Fruit fly (Drosophila melanogaster) whole organism, embryonic: Measurements from ENCODE around the gene CG46304.

Source experiments
- Asciz ChIP-seq: fragments of 200-800 bp; sonication (Bioruptor generic); optimal IDR thresholded peaks from 2 replicates; lab custom pipeline; 2017; ENCODE audit warnings: missing biosample characterization, mild to moderate bottlenecking, missing genetic modification characterization, missing genetic modification reagents
- BEAF-32 ChIP-seq: fragments of 200-800 bp; sonication (Bioruptor generic); optimal IDR thresholded peaks from 3 replicates; lab custom pipeline; 2017; ENCODE audit warnings: missing biosample characterization, missing genetic modification characterization, mild to moderate bottlenecking, moderate library complexity, missing genetic modification reagents
- CG10366 ChIP-seq: fragments of 200-800 bp; sonication (Bioruptor generic); IDR thresholded peaks from 2 replicates; pipeline ENCODE4 v1.3.6; 2022; ENCODE audit warnings: missing biosample characterization, missing genetic modification characterization
- CG12071 ChIP-seq: fragments of 200-800 bp; sonication (Bioruptor generic); optimal IDR thresholded peaks from 3 replicates; lab custom pipeline; 2018; ENCODE audit warnings: missing biosample characterization, mild to moderate bottlenecking, missing genetic modification characterization
- CG12391 ChIP-seq: fragments of 200-800 bp; sonication (Bioruptor generic); optimal IDR thresholded peaks from 3 replicates; lab custom pipeline; 2018; ENCODE audit warnings: missing biosample characterization, mild to moderate bottlenecking, missing genetic modification characterization, moderate library complexity
- CG12659 ChIP-seq: fragments of 200-800 bp; sonication (Bioruptor generic); optimal IDR thresholded peaks from 3 replicates; lab custom pipeline; 2017; ENCODE audit warnings: mild to moderate bottlenecking, missing biosample characterization, missing genetic modification reagents, missing genetic modification characterization
- CG14014 ChIP-seq: fragments of 200-800 bp; sonication (Bioruptor generic); IDR thresholded peaks from 2 replicates; pipeline ENCODE4 v1.3.6; 2022; ENCODE audit warnings: missing biosample characterization, missing genetic modification characterization
- CG15696 ChIP-seq: fragments of 200-800 bp; sonication (Bioruptor generic); optimal IDR thresholded peaks from 2 replicates; lab custom pipeline; 2019; ENCODE audit warnings: missing biosample characterization, mild to moderate bottlenecking, missing genetic modification characterization, moderate library complexity
- CG17612 ChIP-seq: fragments of 200-800 bp; sonication (Bioruptor generic); IDR thresholded peaks from 2 replicates; pipeline ENCODE4 v1.3.6; 2022; ENCODE audit warnings: missing biosample characterization, missing genetic modification characterization
- CG30020 ChIP-seq: fragments of 200-800 bp; optimal IDR thresholded peaks from 2 replicates; lab custom pipeline; 2019; ENCODE audit warnings: missing biosample characterization, mild to moderate bottlenecking, missing genetic modification characterization, moderate library complexity
- CG6254 ChIP-seq: fragments of 200-800 bp; sonication (Bioruptor generic); optimal IDR thresholded peaks from 3 replicates; lab custom pipeline; 2017; ENCODE audit warnings: mild to moderate bottlenecking, missing biosample characterization, missing genetic modification reagents, missing genetic modification characterization
- CG6654 ChIP-seq: fragments of 200-800 bp; sonication (Bioruptor generic); optimal IDR thresholded peaks from 2 replicates; lab custom pipeline; 2017; ENCODE audit warnings: missing biosample characterization, mild to moderate bottlenecking, missing genetic modification characterization
- CG8281 ChIP-seq: fragments of 200-800 bp; sonication (Bioruptor generic); optimal IDR thresholded peaks from 2 replicates; lab custom pipeline; 2018; ENCODE audit warnings: missing biosample characterization, mild to moderate bottlenecking, missing genetic modification characterization, moderate library complexity
- CTCF ChIP-seq: fragments of 200-800 bp; sonication (Bioruptor generic); optimal IDR thresholded peaks from 2 replicates; lab custom pipeline; 2017; ENCODE audit warnings: missing biosample characterization, mild to moderate bottlenecking, missing genetic modification characterization, moderate library complexity
- D19B ChIP-seq: fragments of 200-800 bp; sonication (Bioruptor generic); optimal IDR thresholded peaks from 2 replicates; lab custom pipeline; 2017; ENCODE audit warnings: missing biosample characterization, mild to moderate bottlenecking, missing genetic modification characterization
- Dad ChIP-seq: fragments of 200-800 bp; sonication (Bioruptor generic); optimal IDR thresholded peaks from 3 replicates; lab custom pipeline; 2016; ENCODE audit warnings: missing biosample characterization, missing genetic modification characterization
- Dip2 ChIP-seq: fragments of 200-800 bp; sonication (Bioruptor generic); IDR thresholded peaks from 2 replicates; pipeline ENCODE4 v1.3.6; 2022; ENCODE audit warnings: missing biosample characterization, missing genetic modification characterization
- Dip3 ChIP-seq: fragments of 200-800 bp; sonication (Bioruptor generic); optimal IDR thresholded peaks from 3 replicates; lab custom pipeline; 2016; ENCODE audit warnings: missing biosample characterization, missing genetic modification characterization
- Doc2 ChIP-seq: fragments of 200-800 bp; sonication (Bioruptor generic); IDR thresholded peaks from 2 replicates; pipeline ENCODE4 v1.3.6; 2022; ENCODE audit warnings: missing biosample characterization, missing genetic modification characterization
- Ets65A ChIP-seq: fragments of 200-800 bp; sonication (Bioruptor generic); peaks from one replicate; lab custom pipeline; 2016; ENCODE audit warnings: missing biosample characterization, missing genetic modification characterization
- Ets97D ChIP-seq: fragments of 200-800 bp; sonication (Bioruptor generic); optimal IDR thresholded peaks from 3 replicates; lab custom pipeline; 2016; ENCODE audit warnings: missing biosample characterization, missing genetic modification characterization
- GATAe ChIP-seq: fragments of 200-800 bp; sonication (Bioruptor generic); conservative IDR thresholded peaks from 2 replicates; pipeline ENCODE4 v1.3.6; 2022; ENCODE audit warnings: missing biosample characterization, missing genetic modification characterization
- HHEX ChIP-seq: fragments of 200-800 bp; sonication (Bioruptor generic); optimal IDR thresholded peaks from 3 replicates; lab custom pipeline; 2017; ENCODE audit warnings: missing biosample characterization, mild to moderate bottlenecking, missing genetic modification characterization, missing genetic modification reagents
- Max ChIP-seq: fragments of 200-800 bp; sonication (Bioruptor generic); optimal IDR thresholded peaks from 2 replicates; lab custom pipeline; 2016; ENCODE audit warnings: missing biosample characterization, mild to moderate bottlenecking, missing genetic modification characterization
- Myb ChIP-seq: fragments of 200-800 bp; sonication (Bioruptor generic); optimal IDR thresholded peaks from 2 replicates; lab custom pipeline; 2016; ENCODE audit warnings: missing biosample characterization, missing genetic modification characterization
- Neu2 ChIP-seq: fragments of 200-800 bp; sonication (Bioruptor generic); optimal IDR thresholded peaks from 3 replicates; lab custom pipeline; 2016; ENCODE audit warnings: missing biosample characterization, missing genetic modification characterization, borderline replicate concordance
- Nf-YC ChIP-seq: fragments of 200-800 bp; optimal IDR thresholded peaks from 3 replicates; lab custom pipeline; 2019; ENCODE audit warnings: missing biosample characterization, mild to moderate bottlenecking, missing genetic modification characterization, moderate library complexity
- Pdp1 ChIP-seq, 2 experiments: fragments of 200-800 bp; sonication (Bioruptor generic); optimal IDR thresholded peaks; 3 replicates each; lab custom pipeline; 2016; ENCODE audit warnings: missing biosample characterization in 2 of 2, missing genetic modification characterization in 2 of 2, mild to moderate bottlenecking in 1 of 2, moderate library complexity in 1 of 2
- Rx ChIP-seq: fragments of 200-800 bp; sonication (Bioruptor generic); IDR thresholded peaks from 2 replicates; pipeline ENCODE4 v1.3.6; 2022; ENCODE audit warnings: missing biosample characterization, missing genetic modification characterization
- Sin3A ChIP-seq: fragments of >200 bp; optimal IDR thresholded peaks from 2 replicates; lab custom pipeline; 2018
- amos ChIP-seq: fragments of 200-800 bp; sonication (Bioruptor generic); IDR thresholded peaks from 2 replicates; pipeline ENCODE4 v1.3.6; 2022; ENCODE audit warnings: missing biosample characterization, missing genetic modification characterization; ENCODE audit not compliant: partially characterized antibody
- ara ChIP-seq: fragments of 200-800 bp; sonication (Bioruptor generic); IDR thresholded peaks from 2 replicates; pipeline ENCODE4 v1.3.6; 2022; ENCODE audit warnings: missing biosample characterization, missing genetic modification characterization
- ato ChIP-seq: fragments of 200-800 bp; sonication (Bioruptor generic); IDR thresholded peaks from 2 replicates; pipeline ENCODE4 v1.3.6; 2022; ENCODE audit warnings: missing biosample characterization, missing genetic modification characterization; ENCODE audit not compliant: partially characterized antibody
- dan ChIP-seq: fragments of 200-800 bp; sonication (Bioruptor generic); IDR thresholded peaks from 2 replicates; pipeline ENCODE4 v1.3.6; 2022; ENCODE audit warnings: missing biosample characterization, missing genetic modification characterization
- grau ChIP-seq: fragments of 200-800 bp; optimal IDR thresholded peaks from 3 replicates; lab custom pipeline; 2019; ENCODE audit warnings: missing biosample characterization, mild to moderate bottlenecking, missing genetic modification characterization, moderate library complexity
- gro ChIP-seq: fragments of 200-800 bp; sonication (Bioruptor generic); optimal IDR thresholded peaks from 2 replicates; lab custom pipeline; 2016; ENCODE audit warnings: missing biosample characterization, missing genetic modification characterization
- gsb ChIP-seq: fragments of 200-800 bp; sonication (Bioruptor generic); IDR thresholded peaks from 2 replicates; pipeline ENCODE4 v1.3.6; 2022; ENCODE audit warnings: missing biosample characterization, missing genetic modification characterization
- ham ChIP-seq: fragments of 200-800 bp; sonication (Bioruptor generic); IDR thresholded peaks from 2 replicates; pipeline ENCODE4 v1.3.6; 2022; ENCODE audit warnings: missing biosample characterization, missing genetic modification characterization
- jigr1 ChIP-seq: fragments of 200-800 bp; sonication (Bioruptor generic); IDR thresholded peaks from 3 replicates; pipeline ENCODE4 v1.3.6; 2022; ENCODE audit warnings: missing biosample characterization, missing genetic modification characterization
- klu ChIP-seq: fragments of 200-800 bp; sonication (Bioruptor generic); IDR thresholded peaks from 2 replicates; pipeline ENCODE4 v1.3.6; 2022; ENCODE audit warnings: missing biosample characterization, missing genetic modification characterization
- lilli ChIP-seq: fragments of 200-800 bp; sonication (Bioruptor generic); optimal IDR thresholded peaks from 3 replicates; lab custom pipeline; 2016; ENCODE audit warnings: missing biosample characterization, missing genetic modification characterization
- nom ChIP-seq: fragments of 200-800 bp; sonication (Bioruptor generic); optimal IDR thresholded peaks from 2 replicates; lab custom pipeline; 2017; ENCODE audit warnings: missing biosample characterization, missing genetic modification characterization, mild to moderate bottlenecking, moderate library complexity, missing genetic modification reagents
- onecut ChIP-seq: fragments of 200-800 bp; sonication (Bioruptor generic); IDR thresholded peaks from 2 replicates; pipeline ENCODE4 v1.3.6; 2022; ENCODE audit warnings: missing biosample characterization, missing genetic modification characterization
- pzg ChIP-seq: fragments of 200-800 bp; sonication (Bioruptor generic); optimal IDR thresholded peaks from 3 replicates; lab custom pipeline; 2018; ENCODE audit warnings: missing biosample characterization, mild to moderate bottlenecking, missing genetic modification characterization, moderate library complexity
- rib ChIP-seq: fragments of 200-800 bp; sonication (Bioruptor generic); IDR thresholded peaks from 2 replicates; pipeline ENCODE4 v1.3.6; 2022; ENCODE audit warnings: missing biosample characterization, missing genetic modification characterization
- slou ChIP-seq: fragments of 200-800 bp; sonication (Bioruptor generic); optimal IDR thresholded peaks from 3 replicates; lab custom pipeline; 2016; ENCODE audit warnings: missing biosample characterization, missing genetic modification characterization
- sna ChIP-seq: fragments of 200-800 bp; sonication (Bioruptor generic); IDR thresholded peaks from 2 replicates; pipeline ENCODE4 v1.3.6; 2022; ENCODE audit warnings: missing biosample characterization, missing genetic modification characterization; ENCODE audit not compliant: partially characterized antibody
- so ChIP-seq: fragments of 200-800 bp; sonication (Bioruptor generic); IDR thresholded peaks from 3 replicates; pipeline ENCODE4 v1.3.6; 2022; ENCODE audit warnings: missing biosample characterization, missing genetic modification characterization
- tio ChIP-seq: fragments of 200-800 bp; sonication (Bioruptor generic); optimal IDR thresholded peaks from 2 replicates; lab custom pipeline; 2017; ENCODE audit warnings: missing biosample characterization, missing genetic modification characterization, inconsistent platforms
- vnd ChIP-seq: fragments of 200-800 bp; sonication (Bioruptor generic); IDR thresholded peaks from 3 replicates; pipeline ENCODE4 v1.3.6; 2022; ENCODE audit warnings: missing biosample characterization, missing genetic modification characterization; ENCODE audit not compliant: partially characterized antibody
- vvl ChIP-seq: fragments of 200-800 bp; sonication (Bioruptor generic); IDR thresholded peaks from 2 replicates; pipeline ENCODE4 v1.3.6; 2022; ENCODE audit warnings: missing biosample characterization, missing genetic modification characterization
- wor ChIP-seq: fragments of 200-800 bp; sonication (Bioruptor generic); IDR thresholded peaks from 2 replicates; pipeline ENCODE4 v1.3.6; 2022; ENCODE audit warnings: missing biosample characterization, missing genetic modification characterization

CG46304 gene

dm6 chr2L:18951674-18952073, 5.6 kb downstream of the CG46304 start, which contains the start of gene Nedd8 (continued):
- TF ChIP-seq amos (GFP tag; lab: Robert Waterston, UW) (peak; percentile 93), dan (no peak), Dip2 (no peak), BEAF-32 (GFP tag; lab: Kevin White, UChicago) (peak; percentile 86), CG15696 (tag; lab: Kevin White, UChicago) (no peak), pzg (GFP tag; lab: Kevin White, UChicago) (peak; percentile 83), Ets97D (GFP tag; lab: Kevin White, UChicago) (peak; percentile 83), gsb (GFP tag; lab: Robert Waterston, UW) (no peak), Doc2 (no peak), CG6254 (GFP tag; lab: Kevin White, UChicago) (no peak), GATAe (GFP tag; lab: Robert Waterston, UW) (no peak), Sin3A (lab: Kevin White, UChicago) (peak; percentile 11), rib (GFP tag; lab: Robert Waterston, UW) (0 out of 2 replicates have a peak, but pooled peaks have one; percentile 28), sna (peak; percentile 87), onecut (GFP tag; lab: Robert Waterston, UW) (no peak), Dad (GFP tag; lab: Kevin White, UChicago) (no peak), CG12071 (GFP tag; lab: Kevin White, UChicago) (no peak), vnd (peak; percentile 75), wor (GFP tag; lab: Robert Waterston, UW) (no peak), CG12659 (GFP tag; lab: Kevin White, UChicago) (peak; percentile 71), D19B (GFP tag; lab: Kevin White, UChicago) (no peak), gro (GFP tag; lab: Kevin White, UChicago) (peak; percentile 20), CG12391 (tag; lab: Kevin White, UChicago) (peak; percentile 38), lilli (GFP tag; lab: Kevin White, UChicago) (peak; percentile 33), Rx (GFP tag; lab: Robert Waterston, UW) (no peak), Pdp1 (GFP tag; optimal IDR thresholded peaks at IDR 0.05; lab: Kevin White, UChicago) (peak in 1 of 2 experiments; percentile 13), Ets65A (GFP tag; lab: Kevin White, UChicago) (no peak), CG17612 (GFP tag; lab: Robert Waterston, UW) (no peak), Asciz (GFP tag; lab: Kevin White, UChicago) (no peak), CTCF (peak; percentile 62), jigr1 (GFP tag; lab: Robert Waterston, UW) (no peak), so (GFP tag; lab: Robert Waterston, UW) (no peak), slou (GFP tag; lab: Kevin White, UChicago) (no peak), Dip3 (GFP tag; lab: Kevin White, UChicago) (no peak), CG10366 (GFP tag; lab: Robert Waterston, UW) (no peak), CG14014 (GFP tag; lab: Robert Waterston, UW) (no peak), Nf-YC (tag; lab: Kevin White, UChicago) (peak; percentile 30), ara (GFP tag; lab: Robert Waterston, UW) (no peak), CG30020 (tag; lab: Kevin White, UChicago) (peak; percentile 21), Max (no peak), vvl (GFP tag; lab: Robert Waterston, UW) (peak; percentile 86), nom (no peak), CG8281 (tag; lab: Kevin White, UChicago) (no peak), Myb (GFP tag; lab: Kevin White, UChicago) (peak; percentile 68), HHEX (no peak), klu (GFP tag; lab: Robert Waterston, UW) (no peak), grau (tag; lab: Kevin White, UChicago) (peak; percentile 24), tio (GFP tag; lab: Kevin White, UChicago) (no peak), ham (no peak), Neu2 (GFP tag; lab: Kevin White, UChicago) (no peak), ato (GFP tag; lab: Robert Waterston, UW) (peak; percentile 70), CG6654 (GFP tag; lab: Kevin White, UChicago) (no peak)
